Worm (Caenorhabditis elegans): ENCODE results near the gene chil-1.
"Not testable (repeated sequence)": the region's sequence is repeated elsewhere in the genome, so short reads cannot be mapped to it uniquely, and the experiment has no call there.

The chil-1 gene

ce11 chrII:9866378-9866777, at the start of gene chil-1:
chil-1 (minus strand) TSS chrII:9866478.
- TF ChIP-seq nhr-43 (tag; optimal IDR thresholded peaks at IDR 0.05; ENCODE audit: poor library complexity, severe bottlenecking); eor-1 (tag; optimal IDR thresholded peaks at IDR 0.05); hmg-11 (tag; optimal IDR thresholded peaks at IDR 0.05): not testable (repeated sequence)

DNA sequence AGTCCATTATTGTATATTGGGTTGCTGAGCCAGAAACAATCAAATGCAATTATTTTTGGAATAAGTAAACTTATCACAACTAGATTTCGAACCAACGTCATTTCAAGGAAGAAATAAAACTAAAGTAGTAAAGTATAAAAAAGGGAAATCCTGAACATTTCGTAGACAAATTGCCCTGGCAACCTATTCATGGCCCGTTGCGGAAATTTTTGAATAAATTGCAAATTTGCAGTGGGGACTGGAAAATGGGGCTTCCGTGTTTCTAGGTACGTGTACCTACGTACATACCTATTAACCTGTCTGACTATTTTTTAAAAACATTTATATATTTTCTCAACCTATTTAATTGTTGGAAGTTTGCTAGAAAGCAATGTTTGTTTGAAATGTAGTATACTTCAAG, 48.7 kb upstream of the chil-1 start, which contains the start of gene F26C11.3:
F26C11.3 (minus strand) TSS at position 101 of the 400 bp plus-strand sequence.
- no peak for TF ChIP-seq lin-39 (tag; optimal IDR thresholded peaks at IDR 0.05)
- TF ChIP-seq nhr-12 (tag; optimal IDR thresholded peaks at IDR 0.05): no peak
- TF ChIP-seq pqm-1 (tag; optimal IDR thresholded peaks at IDR 0.05): no peak
- TF ChIP-seq nhr-237 (tag; optimal IDR thresholded peaks at IDR 0.05): no peak
- TF ChIP-seq tbx-2 (tag; optimal IDR thresholded peaks at IDR 0.05): no peak
- TF ChIP-seq jun-1 (tag; optimal IDR thresholded peaks at IDR 0.05): no peak
- TF ChIP-seq sea-2 (GFP tag; optimal IDR thresholded peaks at IDR 0.05): no peak
- no peak for TF ChIP-seq elt-3 (tag; optimal IDR thresholded peaks at IDR 0.05)
- no peak for TF ChIP-seq fkh-2 (tag; optimal IDR thresholded peaks at IDR 0.05)
- TF ChIP-seq nhr-11 (tag; optimal IDR thresholded peaks at IDR 0.05): no peak
- TF ChIP-seq ceh-16 (tag; optimal IDR thresholded peaks at IDR 0.05): no peak
- no peak for TF ChIP-seq nhr-23 (tag; optimal IDR thresholded peaks at IDR 0.05)
- TF ChIP-seq nfya-1 (tag; optimal IDR thresholded peaks at IDR 0.05; ENCODE audit: insufficient read depth): no peak
- TF ChIP-seq skn-1 (tag; optimal IDR thresholded peaks at IDR 0.05): no peak
- no peak for TF ChIP-seq fos-1 (tag; optimal IDR thresholded peaks at IDR 0.05)
- no peak for TF ChIP-seq nhr-67 (tag; optimal IDR thresholded peaks at IDR 0.05)
- TF ChIP-seq ztf-4 (tag; optimal IDR thresholded peaks at IDR 0.05): no peak

ce11 chrII:9904459-9904858, 38.2 kb upstream of the chil-1 start:
- no peak for TF ChIP-seq lsy-12 (tag; optimal IDR thresholded peaks at IDR 0.05)
- TF ChIP-seq R02D3.7 (tag; optimal IDR thresholded peaks at IDR 0.05): no peak
- no peak for TF ChIP-seq egl-27 (tag; optimal IDR thresholded peaks at IDR 0.05)

DNA sequence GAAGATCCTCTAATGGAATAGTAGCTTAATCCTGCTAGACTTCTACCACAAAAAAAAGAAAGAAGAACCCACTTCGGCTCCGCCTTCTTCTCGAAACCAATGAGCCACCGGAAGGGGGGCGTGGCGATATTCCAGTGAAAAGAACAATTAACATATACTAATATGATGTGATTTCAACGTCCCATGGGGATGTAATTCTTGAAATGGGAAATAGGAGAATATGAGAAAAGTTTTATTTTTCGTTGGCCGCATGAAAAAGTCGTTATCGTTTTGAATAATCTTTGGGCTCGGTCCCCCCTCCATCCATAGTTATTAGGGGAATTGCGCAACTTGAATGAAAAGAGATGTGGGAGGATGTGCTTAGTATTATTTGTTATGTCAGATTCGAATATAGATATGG, 34.0 kb upstream of the chil-1 start, which contains the start of gene unc-4:
unc-4 (minus strand) TSS at position 101 of the 400 bp plus-strand sequence.
- TF ChIP-seq elt-1 (tag; optimal IDR thresholded peaks at IDR 0.05) (peak; percentile 4), fkh-2 (tag; optimal IDR thresholded peaks at IDR 0.05) (no peak)

DNA sequence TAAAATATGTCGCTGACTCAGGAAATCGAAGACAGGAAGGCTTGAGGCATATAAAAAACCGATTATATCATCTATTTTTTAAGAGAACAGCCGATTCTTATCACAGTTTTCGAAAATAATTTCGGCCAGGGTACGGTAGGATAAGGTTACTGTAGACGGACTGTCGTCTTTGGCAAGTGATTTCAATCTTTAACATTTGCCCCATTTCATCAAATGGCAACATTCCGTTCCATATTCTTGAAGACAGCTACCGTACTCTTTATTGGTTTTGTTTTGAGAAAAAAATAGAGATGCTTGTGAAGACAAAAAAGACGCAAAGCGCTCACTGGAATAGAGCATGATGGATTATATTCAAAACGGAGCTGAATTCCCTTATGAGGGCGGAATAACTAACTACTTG, 32.5 kb upstream of the chil-1 start:
- TF ChIP-seq ceh-16 (tag; optimal IDR thresholded peaks at IDR 0.05) (no peak), elt-2 (tag; optimal IDR thresholded peaks at IDR 0.05) (no peak), nhr-43 (tag; optimal IDR thresholded peaks at IDR 0.05; ENCODE audit: poor library complexity, severe bottlenecking) (no peak), skn-1 (tag; optimal IDR thresholded peaks at IDR 0.05) (no peak), aly-2 (tag; optimal IDR thresholded peaks at IDR 0.05) (no peak), egl-27 (tag; optimal IDR thresholded peaks at IDR 0.05) (no peak), pqm-1 (tag; optimal IDR thresholded peaks at IDR 0.05) (no peak)

DNA sequence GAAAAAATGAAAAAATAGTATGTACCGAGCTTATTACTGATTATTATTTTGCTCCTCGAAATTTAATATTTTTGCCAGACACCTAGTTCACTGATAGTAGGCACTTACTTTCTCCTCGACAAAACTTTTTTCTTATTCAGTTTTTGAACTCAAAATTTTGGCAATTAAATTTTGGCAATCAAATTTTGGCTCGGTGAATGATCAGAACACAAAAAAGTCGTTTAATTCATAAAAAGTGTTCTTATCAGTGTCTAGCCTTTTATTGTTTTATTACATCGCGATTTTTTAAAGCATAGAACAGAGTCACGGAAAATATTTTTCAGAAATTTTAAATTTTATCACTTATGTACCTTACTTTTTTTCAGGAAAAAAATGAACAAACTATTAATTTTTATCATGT, 28.9 kb upstream of the chil-1 start:
- TF ChIP-seq elt-2 (tag; optimal IDR thresholded peaks at IDR 0.05): peak; percentile 72
- peak; percentile 58 for TF ChIP-seq pqm-1 (tag; optimal IDR thresholded peaks at IDR 0.05)
- no peak for TF ChIP-seq pha-4 (tag; optimal IDR thresholded peaks at IDR 0.05)

ce11 chrII:9894435-9894834, 28.2 kb upstream of the chil-1 start, which contains the start of gene F26C11.1:
F26C11.1 (plus strand) TSS chrII:9894735.
- TF ChIP-seq nhr-11 (tag; optimal IDR thresholded peaks at IDR 0.05) (no peak), lin-39 (tag; optimal IDR thresholded peaks at IDR 0.05) (no peak), nhr-77 (tag; optimal IDR thresholded peaks at IDR 0.05) (no peak), fkh-2 (tag; optimal IDR thresholded peaks at IDR 0.05) (no peak), nhr-43 (tag; optimal IDR thresholded peaks at IDR 0.05; ENCODE audit: poor library complexity, severe bottlenecking) (no peak), sea-2 (GFP tag; optimal IDR thresholded peaks at IDR 0.05) (no peak), jun-1 (tag; optimal IDR thresholded peaks at IDR 0.05) (no peak)
